Worm (Caenorhabditis elegans): ENCODE results near the gene F09C6.14.

DNA sequence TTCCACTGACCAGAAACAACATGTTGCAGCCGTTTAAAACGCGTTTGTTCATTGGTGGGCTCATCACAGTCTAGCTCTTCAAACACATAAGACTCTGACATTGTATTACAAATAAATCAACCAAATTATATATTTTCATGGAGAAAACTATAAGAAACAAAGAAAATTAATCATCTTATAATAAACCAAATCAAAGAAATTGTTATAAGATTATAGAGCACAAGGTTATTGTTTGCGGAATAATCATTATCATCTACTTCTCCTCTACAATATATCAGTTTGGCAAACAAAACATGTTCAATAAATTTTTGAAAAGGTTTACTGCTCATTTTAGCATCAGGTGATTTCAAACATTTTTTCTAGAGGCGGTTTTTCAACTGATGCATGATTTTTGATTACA is 19.1 kb upstream of the F09C6.14 start, which contains the start of the genes clec-32 and clec-24:
- no peak for TF ChIP-seq aly-2 (tag; optimal IDR thresholded peaks at IDR 0.05)
- TF ChIP-seq lin-15B (tag; optimal IDR thresholded peaks at IDR 0.05) = no peak
- TF ChIP-seq mep-1 (tag; optimal IDR thresholded peaks at IDR 0.05) = no peak
- no peak for TF ChIP-seq ama-1 (optimal IDR thresholded peaks at IDR 0.05)
- no peak for TF ChIP-seq snpc-4 (tag; optimal IDR thresholded peaks at IDR 0.05)
- TF ChIP-seq nhr-76 (tag; optimal IDR thresholded peaks at IDR 0.05) = no peak
- TF ChIP-seq tbx-2 (tag; optimal IDR thresholded peaks at IDR 0.05) = no peak
- no peak for TF ChIP-seq pqm-1 (tag; optimal IDR thresholded peaks at IDR 0.05)
- TF ChIP-seq fos-1 (tag; optimal IDR thresholded peaks at IDR 0.05) = no peak
- TF ChIP-seq lin-14 (GFP tag; optimal IDR thresholded peaks at IDR 0.05) = no peak
- TF ChIP-seq ets-5 (GFP tag; IDR thresholded peaks at IDR 0.05) = no peak
- TF ChIP-seq nhr-12 (tag; optimal IDR thresholded peaks at IDR 0.05) = no peak

Measured in whole organism, L1 larva.